Worm (Caenorhabditis elegans): ENCODE results near the gene cpn-2.

- TF ChIP-seq ztf-29 (GFP tag; IDR thresholded peaks at IDR 0.05) (no peak), tab-1 (GFP tag; IDR thresholded peaks at IDR 0.05) (no peak), flt-1 (GFP tag; IDR thresholded peaks at IDR 0.05) (no peak), T22C8.4 (GFP tag; IDR thresholded peaks at IDR 0.05) (no peak), klf-2 (GFP tag; conservative IDR thresholded peaks at IDR 0.05) (no peak), med-1 (GFP tag; optimal IDR thresholded peaks at IDR 0.05; ENCODE audit: insufficient read depth) (no peak), cog-1 (tag; optimal IDR thresholded peaks at IDR 0.05) (no peak), ref-1 (GFP tag; conservative IDR thresholded peaks at IDR 0.05) (no peak), ztf-23 (GFP tag; IDR thresholded peaks at IDR 0.05) (no peak)
Measured at ce11 chrII:356969-357368, 19.4 kb downstream of the cpn-2 start, which contains the start of gene dmsr-4.

Measured in whole organism, midembryonic.